Worm (Caenorhabditis elegans): ENCODE measurements around the gene C56C10.6.

C56C10.6 gene

DNA sequence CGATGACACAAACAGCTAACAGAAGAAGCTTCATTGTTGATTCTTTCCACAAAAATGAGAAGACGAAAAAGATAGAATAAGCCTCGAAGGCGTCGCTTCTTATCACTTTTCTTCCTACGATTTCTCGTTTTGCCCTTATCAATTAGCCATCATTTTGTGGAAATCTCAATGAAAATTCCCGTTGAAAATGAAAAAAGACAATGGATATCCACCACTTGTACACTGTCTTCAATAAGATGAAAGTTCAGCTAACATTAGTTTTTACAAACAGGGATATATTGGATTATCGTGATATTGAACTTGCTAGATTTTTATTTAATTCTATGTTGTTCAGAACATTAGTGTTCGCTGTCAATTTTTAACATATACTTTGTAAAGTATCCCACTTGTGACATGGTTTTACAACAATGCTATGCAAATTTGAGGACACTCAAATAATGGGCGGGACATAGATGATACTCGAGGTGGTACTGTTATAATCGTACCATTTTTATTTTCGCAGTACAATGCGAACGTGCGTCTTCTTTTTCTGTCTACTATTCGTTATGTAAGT lies 14.4 kb downstream of the C56C10.6 start, which contains the start of the genes F18C5.5 and F18C5.9:
F18C5.5 (minus strand) TSS at position 101 of the 553 bp plus-strand sequence.
F18C5.9 (plus strand) TSS at position 503 of the 553 bp plus-strand sequence.
- no peak for TF ChIP-seq hnd-1 (tag; optimal IDR thresholded peaks at IDR 0.05)
- no peak for TF ChIP-seq pes-1 (GFP tag; IDR thresholded peaks at IDR 0.05)
- no peak for TF ChIP-seq sea-1 (GFP tag; conservative IDR thresholded peaks at IDR 0.05)
- no peak for TF ChIP-seq tra-4 (tag; optimal IDR thresholded peaks at IDR 0.05)
- no peak for TF ChIP-seq tbx-11 (GFP tag; IDR thresholded peaks at IDR 0.05)
- no peak for TF ChIP-seq tbx-37 (GFP tag; conservative IDR thresholded peaks at IDR 0.05)
- TF ChIP-seq ceh-36 (tag; optimal IDR thresholded peaks at IDR 0.05): no peak
- no peak for TF ChIP-seq hmbx-1 (tag; optimal IDR thresholded peaks at IDR 0.05)
- TF ChIP-seq ama-1 (optimal IDR thresholded peaks at IDR 0.05): no peak
- TF ChIP-seq ets-7 (tag; optimal IDR thresholded peaks at IDR 0.05): no peak
- no peak for TF ChIP-seq flt-1 (GFP tag; IDR thresholded peaks at IDR 0.05)
- no peak for TF ChIP-seq aly-1 (tag; optimal IDR thresholded peaks at IDR 0.05)

DNA sequence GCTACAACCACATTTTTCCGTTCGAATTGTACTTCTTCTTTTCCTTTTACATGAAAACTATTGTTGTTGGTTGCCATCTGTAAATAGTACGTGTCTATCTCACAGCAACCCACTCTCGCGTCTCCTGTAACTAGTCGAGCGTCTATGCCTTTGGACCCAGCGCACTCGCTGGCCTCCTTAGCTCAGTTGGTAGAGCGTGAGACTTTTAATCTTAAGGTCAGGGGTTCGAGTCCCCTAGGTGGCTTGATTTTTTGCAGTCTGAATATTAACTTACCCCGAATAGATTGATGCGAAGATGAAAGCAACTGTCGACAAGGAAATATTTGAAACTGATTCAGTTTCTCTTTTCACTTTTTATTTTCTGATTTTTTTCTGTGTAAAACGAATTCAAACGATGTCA lies 16.1 kb downstream of the C56C10.6 start, which contains the start of gene mpz-3:
mpz-3 (minus strand) TSS at position 320 of the 400 bp plus-strand sequence.
- TF ChIP-seq flt-1 (GFP tag; IDR thresholded peaks at IDR 0.05) (peak; percentile 81; the same call in 1 of the 2 replicates), hmg-4 (GFP tag; optimal IDR thresholded peaks at IDR 0.05) (no peak), scrt-1 (GFP tag; IDR thresholded peaks at IDR 0.05) (peak; percentile 77), hmbx-1 (tag; optimal IDR thresholded peaks at IDR 0.05) (no peak), hnd-1 (tag; optimal IDR thresholded peaks at IDR 0.05) (peak; percentile 47), F13C5.2 (tag; optimal IDR thresholded peaks at IDR 0.05) (peak; percentile 72), pes-1 (GFP tag; IDR thresholded peaks at IDR 0.05) (no peak), ama-1 (optimal IDR thresholded peaks at IDR 0.05) (no peak), tbx-37 (GFP tag; conservative IDR thresholded peaks at IDR 0.05) (no peak; the same call in 1 of the 2 replicates), ets-7 (tag; optimal IDR thresholded peaks at IDR 0.05) (peak; percentile 30), ceh-36 (tag; optimal IDR thresholded peaks at IDR 0.05) (peak; percentile 64), ceh-13 (GFP tag; optimal IDR thresholded peaks at IDR 0.05) (peak; percentile 58), sea-1 (GFP tag; conservative IDR thresholded peaks at IDR 0.05) (no peak), tra-4 (tag; optimal IDR thresholded peaks at IDR 0.05) (no peak), aly-1 (tag; optimal IDR thresholded peaks at IDR 0.05) (peak; percentile 74), B0310.2 (tag; optimal IDR thresholded peaks at IDR 0.05) (peak; percentile 30), tbx-11 (GFP tag; IDR thresholded peaks at IDR 0.05) (peak; percentile 83)

DNA sequence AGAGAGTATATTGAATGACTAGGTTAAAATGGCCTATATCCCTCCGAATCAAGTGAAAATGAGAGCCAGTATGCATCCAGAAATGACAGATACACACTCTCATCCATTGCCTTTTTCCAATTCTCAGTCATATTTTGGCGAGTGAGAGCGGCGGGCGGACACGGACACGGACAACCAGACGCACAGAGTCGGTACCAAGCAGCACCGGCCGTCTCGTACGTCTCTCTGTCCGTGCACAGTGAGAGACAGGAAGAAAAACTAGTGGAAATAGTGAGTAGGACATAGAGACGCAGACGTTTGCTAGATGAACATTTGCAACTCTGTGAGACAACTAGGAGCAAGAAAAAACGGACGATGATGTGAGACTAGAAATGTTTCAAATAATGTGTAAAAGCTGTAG lies 17.9 kb downstream of the C56C10.6 start:
- TF ChIP-seq pes-1 (GFP tag; IDR thresholded peaks at IDR 0.05) (no peak), tra-4 (tag; optimal IDR thresholded peaks at IDR 0.05) (no peak), scrt-1 (GFP tag; IDR thresholded peaks at IDR 0.05) (no peak), tbx-11 (GFP tag; IDR thresholded peaks at IDR 0.05) (no peak), aly-1 (tag; optimal IDR thresholded peaks at IDR 0.05) (no peak), ama-1 (optimal IDR thresholded peaks at IDR 0.05) (no peak), sea-1 (GFP tag; conservative IDR thresholded peaks at IDR 0.05) (no peak), ceh-13 (GFP tag; optimal IDR thresholded peaks at IDR 0.05) (no peak), tbx-37 (GFP tag; conservative IDR thresholded peaks at IDR 0.05) (no peak)

DNA sequence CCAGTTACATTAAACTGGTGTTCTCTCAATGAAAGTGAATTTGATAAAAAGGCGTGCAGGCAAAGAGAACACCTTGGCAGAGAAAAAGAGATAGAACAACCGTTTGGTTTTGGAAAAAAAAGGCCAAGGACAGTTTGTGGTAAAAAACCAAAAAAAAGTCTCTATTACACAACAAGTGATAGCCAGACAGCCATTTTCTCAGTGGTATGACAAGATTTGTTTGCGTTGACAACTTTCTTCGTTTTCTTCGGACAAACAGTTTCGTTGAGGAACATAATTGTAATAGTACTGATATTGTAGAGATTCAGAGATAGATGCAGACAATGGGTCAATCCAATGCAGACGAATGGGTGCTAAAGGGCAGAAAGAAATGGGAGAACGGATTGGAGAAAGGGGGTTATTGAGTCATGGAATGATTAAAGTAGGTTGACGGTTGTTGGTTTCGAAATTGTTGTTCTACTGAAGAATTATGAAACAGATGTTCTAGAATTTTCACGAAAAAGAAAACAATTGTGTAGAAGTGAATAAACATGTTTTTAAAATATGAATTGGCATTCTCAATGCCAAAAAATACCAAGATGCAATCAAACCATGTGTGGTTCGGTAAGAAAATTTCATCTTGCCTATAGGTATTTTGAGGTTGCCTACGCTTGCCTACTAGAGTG lies 18.8 kb downstream of the C56C10.6 start:
- no peak for TF ChIP-seq hmg-4 (GFP tag; optimal IDR thresholded peaks at IDR 0.05)
- TF ChIP-seq ceh-13 (GFP tag; optimal IDR thresholded peaks at IDR 0.05): no peak
- TF ChIP-seq scrt-1 (GFP tag; IDR thresholded peaks at IDR 0.05): no peak
- no peak for TF ChIP-seq pes-1 (GFP tag; IDR thresholded peaks at IDR 0.05)
- TF ChIP-seq ceh-36 (tag; optimal IDR thresholded peaks at IDR 0.05): no peak
- TF ChIP-seq B0310.2 (tag; optimal IDR thresholded peaks at IDR 0.05): no peak
- no peak for TF ChIP-seq hmbx-1 (tag; optimal IDR thresholded peaks at IDR 0.05)

DNA sequence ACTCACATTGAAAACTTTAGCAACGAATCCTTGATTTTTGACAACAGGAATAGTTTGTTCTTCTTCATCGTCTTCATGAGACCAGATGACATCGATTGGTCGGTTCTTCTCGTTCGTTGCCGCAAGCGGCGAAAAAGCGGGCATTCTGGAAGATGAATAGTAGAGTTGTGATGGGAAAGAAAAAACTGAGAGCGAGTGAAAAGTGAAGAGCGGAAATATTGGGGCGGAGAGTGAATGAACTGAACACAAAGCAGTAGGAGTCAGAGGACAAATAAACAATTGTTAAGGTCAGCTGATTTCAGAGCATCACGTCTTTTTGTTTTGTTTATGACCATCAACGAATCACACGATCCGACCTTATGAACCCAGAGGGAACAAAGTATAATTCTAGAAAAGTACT lies 19.8 kb downstream of the C56C10.6 start, which contains the start of gene F18C5.10:
F18C5.10 (minus strand) TSS at position 145 of the 400 bp plus-strand sequence.
- TF ChIP-seq B0310.2 (tag; optimal IDR thresholded peaks at IDR 0.05) (no peak), flt-1 (GFP tag; IDR thresholded peaks at IDR 0.05) (no peak), aly-1 (tag; optimal IDR thresholded peaks at IDR 0.05) (no peak), hmg-4 (GFP tag; optimal IDR thresholded peaks at IDR 0.05) (no peak), sea-1 (GFP tag; conservative IDR thresholded peaks at IDR 0.05) (no peak), hnd-1 (tag; optimal IDR thresholded peaks at IDR 0.05) (no peak), pes-1 (GFP tag; IDR thresholded peaks at IDR 0.05) (no peak), tra-4 (tag; optimal IDR thresholded peaks at IDR 0.05) (no peak), ets-7 (tag; optimal IDR thresholded peaks at IDR 0.05) (no peak), tbx-37 (GFP tag; conservative IDR thresholded peaks at IDR 0.05) (no peak), ceh-13 (GFP tag; optimal IDR thresholded peaks at IDR 0.05) (no peak), scrt-1 (GFP tag; IDR thresholded peaks at IDR 0.05) (no peak), tbx-11 (GFP tag; IDR thresholded peaks at IDR 0.05) (no peak), ama-1 (optimal IDR thresholded peaks at IDR 0.05) (no peak), ceh-36 (tag; optimal IDR thresholded peaks at IDR 0.05) (no peak), hmbx-1 (tag; optimal IDR thresholded peaks at IDR 0.05) (no peak), F13C5.2 (tag; optimal IDR thresholded peaks at IDR 0.05) (no peak)

ce11 chrII:6560291-6560690 lies 20.8 kb downstream of the C56C10.6 start:
- TF ChIP-seq pes-1 (GFP tag; IDR thresholded peaks at IDR 0.05) (no peak), scrt-1 (GFP tag; IDR thresholded peaks at IDR 0.05) (no peak), tra-4 (tag; optimal IDR thresholded peaks at IDR 0.05) (no peak), tbx-11 (GFP tag; IDR thresholded peaks at IDR 0.05) (no peak), ceh-36 (tag; optimal IDR thresholded peaks at IDR 0.05) (no peak), flt-1 (GFP tag; IDR thresholded peaks at IDR 0.05) (no peak), B0310.2 (tag; optimal IDR thresholded peaks at IDR 0.05) (no peak), hnd-1 (tag; optimal IDR thresholded peaks at IDR 0.05) (no peak), hmg-4 (GFP tag; optimal IDR thresholded peaks at IDR 0.05) (no peak), ets-7 (tag; optimal IDR thresholded peaks at IDR 0.05) (no peak), sea-1 (GFP tag; conservative IDR thresholded peaks at IDR 0.05) (no peak), ama-1 (optimal IDR thresholded peaks at IDR 0.05) (no peak), F13C5.2 (tag; optimal IDR thresholded peaks at IDR 0.05) (no peak), ceh-13 (GFP tag; optimal IDR thresholded peaks at IDR 0.05) (no peak), hmbx-1 (tag; optimal IDR thresholded peaks at IDR 0.05) (no peak), tbx-37 (GFP tag; conservative IDR thresholded peaks at IDR 0.05) (no peak)
